Fruit fly (Drosophila melanogaster): Measurements from ENCODE around the gene CG3191.

Gene CG3191

dm6 chrX:2294474-2295434, 43.0 kb upstream of the CG3191 start (continued):
- TF ChIP-seq Usf (GFP tag; optimal IDR thresholded peaks at IDR 0.05) = no peak
- peak; percentile 47 for TF ChIP-seq CG1603 (tag; optimal IDR thresholded peaks at IDR 0.05)
- peak; percentile 66 for TF ChIP-seq cg (GFP tag; optimal IDR thresholded peaks at IDR 0.05)
- TF ChIP-seq Lhr (GFP tag; optimal IDR thresholded peaks at IDR 0.05) = no peak
- TF ChIP-seq sens (GFP tag) = peak; percentile 87
- peak; percentile 29 for TF ChIP-seq CG2875 (GFP tag; optimal IDR thresholded peaks at IDR 0.05)
- TF ChIP-seq CG17359 (tag; optimal IDR thresholded peaks at IDR 0.05) = peak; percentile 30
- TF ChIP-seq MTF-1 (GFP tag; optimal IDR thresholded peaks at IDR 0.05; ENCODE audit: borderline replicate concordance) = peak; percentile 36
- TF ChIP-seq ac (GFP tag; optimal IDR thresholded peaks at IDR 0.05) = peak; percentile 5
- 0 out of 3 replicates have a peak, but pooled peaks have one; percentile 6 for TF ChIP-seq CG11695 (GFP tag; IDR thresholded peaks at IDR 0.05)
- peak; percentile 10 for TF ChIP-seq dmrt99B (tag; optimal IDR thresholded peaks at IDR 0.05)
- TF ChIP-seq z (GFP tag; IDR thresholded peaks at IDR 0.05) = peak; percentile 92
- 0 out of 2 replicates have a peak, but pooled peaks have one; percentile 8 for TF ChIP-seq CG5953 (GFP tag; IDR thresholded peaks at IDR 0.05)
- TF ChIP-seq CG4820 (GFP tag; optimal IDR thresholded peaks at IDR 0.05) = no peak
- TF ChIP-seq CG15479 (GFP tag; optimal IDR thresholded peaks at IDR 0.05) = peak; percentile 85
- peak; percentile 14 for TF ChIP-seq CG2202 (tag; optimal IDR thresholded peaks at IDR 0.05)
- TF ChIP-seq Fer2 (tag; optimal IDR thresholded peaks at IDR 0.05) = no peak
- no peak for TF ChIP-seq CG8944 (GFP tag; optimal IDR thresholded peaks at IDR 0.05)
- peak; percentile 15 for TF ChIP-seq org-1 (GFP tag; optimal IDR thresholded peaks at IDR 0.05)
- TF ChIP-seq sug (tag; optimal IDR thresholded peaks at IDR 0.05) = no peak
- TF ChIP-seq CG4360 (GFP tag; IDR thresholded peaks at IDR 0.05) = peak; percentile 85
- TF ChIP-seq chinmo (GFP tag; IDR thresholded peaks at IDR 0.05; ENCODE audit: partially characterized antibody) = peak; percentile 67; the same call in 1 of the 4 replicates
- peak in 1 of 2 experiments; percentile 19 for TF ChIP-seq Hr78 (GFP tag; optimal IDR thresholded peaks at IDR 0.05)
- TF ChIP-seq her (GFP tag; optimal IDR thresholded peaks at IDR 0.05) = no peak
- TF ChIP-seq ci (GFP tag; IDR thresholded peaks at IDR 0.05) = peak; percentile 61
- TF ChIP-seq ATbp (GFP tag; optimal IDR thresholded peaks at IDR 0.05) = peak; percentile 69
- peak; percentile 20 for TF ChIP-seq CG10209 (GFP tag; optimal IDR thresholded peaks at IDR 0.05)
- TF ChIP-seq CG32767 (GFP tag; IDR thresholded peaks at IDR 0.05) = no peak
- 0 out of 2 replicates have a peak, but pooled peaks have one; percentile 50 for TF ChIP-seq dati (GFP tag; IDR thresholded peaks at IDR 0.05)
- TF ChIP-seq eve (GFP tag; optimal IDR thresholded peaks at IDR 0.05) = peak in 1 of 2 experiments; percentile 81
- no peak for TF ChIP-seq CG9215 (GFP tag; IDR thresholded peaks at IDR 0.05)
- no peak for TF ChIP-seq Dll (GFP tag; IDR thresholded peaks at IDR 0.05; ENCODE audit: partially characterized antibody)
- peak; percentile 36 for TF ChIP-seq vvl (GFP tag; IDR thresholded peaks at IDR 0.05)
- TF ChIP-seq zf30C (GFP tag; optimal IDR thresholded peaks at IDR 0.05) = no peak
- TF ChIP-seq disco-r (GFP tag; optimal IDR thresholded peaks at IDR 0.05) = no peak
- peak; percentile 16 for TF ChIP-seq CG16863 (GFP tag; optimal IDR thresholded peaks at IDR 0.05)
- TF ChIP-seq CG1024 (GFP tag; IDR thresholded peaks at IDR 0.05) = peak; percentile 34; the same call in 1 of the 2 replicates
- TF ChIP-seq exex (tag; optimal IDR thresholded peaks at IDR 0.05) = no peak
- TF ChIP-seq C15 (GFP tag; IDR thresholded peaks at IDR 0.05) = no peak
- TF ChIP-seq sqz (GFP tag; optimal IDR thresholded peaks at IDR 0.05) = no peak
- TF ChIP-seq pum (GFP tag; optimal IDR thresholded peaks at IDR 0.05) = no peak
- TF ChIP-seq CkIIα-i1 (GFP tag; IDR thresholded peaks at IDR 0.05) = no peak
- no peak for TF ChIP-seq Mrtf (GFP tag; IDR thresholded peaks at IDR 0.05)
- 0 out of 2 replicates have a peak, but pooled peaks have one; percentile 18 for TF ChIP-seq CG31224 (GFP tag; IDR thresholded peaks at IDR 0.05)
- no peak for TF ChIP-seq pan (optimal IDR thresholded peaks at IDR 0.05)
- peak in 1 of 2 experiments; percentile 10 for TF ChIP-seq pan (GFP tag; optimal IDR thresholded peaks at IDR 0.05 in 1 of 2, IDR thresholded peaks at IDR 0.05 in 1 of 2)
- TF ChIP-seq CG7963 (GFP tag; IDR thresholded peaks at IDR 0.05; ENCODE audit: partially characterized antibody) = no peak
- no peak for TF ChIP-seq Sox102F (GFP tag; optimal IDR thresholded peaks at IDR 0.05)

All from whole organism, embryonic.